Fruit fly (Drosophila melanogaster) whole organism, wandering third instar larva: ENCODE measurements around the gene eIF4A.

ENCODE experiments used
- CrebA ChIP-seq: fragments of 200-800 bp; sonication (Bioruptor generic); optimal IDR thresholded peaks from 2 replicates; lab custom pipeline; 2016; ENCODE audit warnings: missing biosample characterization, mild to moderate bottlenecking, missing genetic modification characterization, borderline replicate concordance
- Dif ChIP-seq: fragments of 200-275, 200-300 bp; sonication (Bioruptor generic); optimal IDR thresholded peaks from 2 replicates; lab custom pipeline; 2018; ENCODE audit warnings: missing biosample characterization, missing genetic modification characterization; ENCODE audit not compliant: partially characterized antibody
- GATAd ChIP-seq: sonication (Bioruptor generic); optimal IDR thresholded peaks from 2 replicates; lab custom pipeline; 2016; ENCODE audit warnings: missing biosample characterization, missing genetic modification characterization
- HLH106 ChIP-seq: fragments of 200-800 bp; optimal IDR thresholded peaks from 3 replicates; lab custom pipeline; 2019; ENCODE audit warnings: missing biosample characterization, mild to moderate bottlenecking, missing genetic modification characterization, moderate library complexity
- Hnf4 ChIP-seq: fragments of 200-800 bp; sonication (Bioruptor generic); optimal IDR thresholded peaks from 2 replicates; lab custom pipeline; 2016; ENCODE audit warnings: missing biosample characterization, mild to moderate bottlenecking, missing genetic modification characterization
- Hr78 ChIP-seq: fragments of >200 bp; optimal IDR thresholded peaks from 2 replicates; lab custom pipeline; 2017; ENCODE audit warnings: missing biosample characterization, missing genetic modification characterization
- Hr83 ChIP-seq: fragments of 200-300 bp; sonication (Bioruptor generic); optimal IDR thresholded peaks from 2 replicates; lab custom pipeline; 2016; ENCODE audit warnings: missing biosample characterization, mild to moderate bottlenecking, missing genetic modification characterization, moderate library complexity; ENCODE audit not compliant: poor library complexity, severe bottlenecking
- Mio ChIP-seq: sonication (Bioruptor generic); optimal IDR thresholded peaks from 2 replicates; lab custom pipeline; 2016; ENCODE audit warnings: missing biosample characterization, missing genetic modification characterization
- Myc ChIP-seq: fragments of >200 bp; optimal IDR thresholded peaks from 2 replicates; lab custom pipeline; 2017
- N ChIP-seq: fragments of >200 bp; optimal IDR thresholded peaks from 2 replicates; lab custom pipeline; 2018; ENCODE audit warnings: missing biosample characterization, missing external identifiers, missing genetic modification characterization
- OdsH ChIP-seq: fragments of 200-800 bp; sonication (Bioruptor generic); optimal IDR thresholded peaks from 2 replicates; lab custom pipeline; 2016; ENCODE audit warnings: missing biosample characterization, mild to moderate bottlenecking, missing genetic modification characterization
- Rel ChIP-seq, 2 experiments: fragments of 200-800 bp; sonication (Bioruptor generic) in 1 of 2; optimal IDR thresholded peaks; 2 replicates in 1 of 2; 3 replicates in 1 of 2; lab custom pipeline; 2016 to 2019; ENCODE audit warnings: mild to moderate bottlenecking in 2 of 2, missing biosample characterization in 2 of 2, missing genetic modification characterization in 2 of 2, moderate library complexity in 1 of 2
- Sp1 ChIP-seq: fragments of 200-800 bp; sonication (Bioruptor generic); optimal IDR thresholded peaks from 3 replicates; lab custom pipeline; 2019; ENCODE audit warnings: missing biosample characterization, mild to moderate bottlenecking, missing genetic modification characterization, moderate library complexity
- Vsx2 ChIP-seq: fragments of 200-300, 225-300 bp; sonication (Bioruptor generic); optimal IDR thresholded peaks from 2 replicates; lab custom pipeline; 2018; ENCODE audit warnings: missing biosample characterization, missing genetic modification characterization; ENCODE audit not compliant: partially characterized antibody
- br ChIP-seq: fragments of 200-800 bp; sonication (Bioruptor generic); optimal IDR thresholded peaks from 2 replicates; lab custom pipeline; 2016; ENCODE audit warnings: missing biosample characterization, missing genetic modification characterization
- brk ChIP-seq: fragments of 200-800 bp; sonication (Bioruptor generic); optimal IDR thresholded peaks from 2 replicates; lab custom pipeline; 2016; ENCODE audit warnings: missing biosample characterization, mild to moderate bottlenecking, missing genetic modification characterization
- dmrt93B ChIP-seq: fragments of 200-800 bp; sonication (Bioruptor generic); optimal IDR thresholded peaks from 2 replicates; lab custom pipeline; 2018; ENCODE audit warnings: missing biosample characterization, mild to moderate bottlenecking, missing genetic modification characterization
- ey ChIP-seq: fragments of 200-800 bp; sonication (Bioruptor generic); optimal IDR thresholded peaks from 2 replicates; lab custom pipeline; 2016; ENCODE audit warnings: missing biosample characterization, missing genetic modification characterization
- fru ChIP-seq: fragments of 200-800 bp; sonication (Bioruptor generic); optimal IDR thresholded peaks from 3 replicates; lab custom pipeline; 2016; ENCODE audit warnings: missing biosample characterization, mild to moderate bottlenecking, missing genetic modification characterization
- h ChIP-seq: fragments of 200-800 bp; sonication (Bioruptor generic); optimal IDR thresholded peaks from 3 replicates; lab custom pipeline; 2016; ENCODE audit warnings: missing biosample characterization, mild to moderate bottlenecking, missing genetic modification characterization
- pan ChIP-seq: fragments of >200 bp; optimal IDR thresholded peaks from 2 replicates; lab custom pipeline; 2017
- psq ChIP-seq: fragments of 200-800 bp; sonication (Bioruptor generic); optimal IDR thresholded peaks from 3 replicates; lab custom pipeline; 2017; ENCODE audit warnings: missing biosample characterization, mild to moderate bottlenecking, missing genetic modification characterization, moderate library complexity
- rgr ChIP-seq: fragments of 200-800 bp; sonication (Bioruptor generic); optimal IDR thresholded peaks from 3 replicates; lab custom pipeline; 2016; ENCODE audit warnings: missing biosample characterization, mild to moderate bottlenecking, missing genetic modification characterization
- sv ChIP-seq: fragments of 200-800 bp; sonication (Bioruptor generic); optimal IDR thresholded peaks from 3 replicates; lab custom pipeline; 2016; ENCODE audit warnings: missing biosample characterization, missing genetic modification characterization
- tai ChIP-seq: sonication (Bioruptor generic); optimal IDR thresholded peaks from 2 replicates; lab custom pipeline; 2016; ENCODE audit warnings: missing biosample characterization, missing genetic modification characterization
- usp ChIP-seq: fragments of >200 bp; optimal IDR thresholded peaks from 2 replicates; lab custom pipeline; 2017; ENCODE audit warnings: missing biosample characterization, missing genetic modification characterization
- woc ChIP-seq: sonication (Bioruptor generic); optimal IDR thresholded peaks from 2 replicates; lab custom pipeline; 2016; ENCODE audit warnings: missing biosample characterization, mild to moderate bottlenecking, missing genetic modification characterization

The eIF4A gene

dm6 chr2L:6006508-6007232 lies 25.1 kb downstream of the eIF4A start, which contains the start of gene Gal:
Gene Gal (minus strand): TSS chr2L:6006827.
- TF ChIP-seq fru (no peak), sv (no peak), Vsx2 (GFP tag; lab: Kevin White, UChicago) (peak; percentile 3)

dm6 chr2L:6012303-6013070 lies 30.9 kb downstream of the eIF4A start, which contains the start of gene CG9098:
Gene CG9098 (minus strand): TSS chr2L:6012338.
- no peak for TF ChIP-seq Hnf4

dm6 chr2L:6013071-6013417 lies 31.5 kb downstream of the eIF4A start:
- no peak for TF ChIP-seq CrebA (GFP tag; lab: Kevin White, UChicago)
- TF ChIP-seq, all 38 proteins: peak for 0

- TF ChIP-seq Dif (GFP tag; lab: Kevin White, UChicago) (peak; percentile 39), dmrt93B (GFP tag; lab: Kevin White, UChicago) (peak; percentile 26), h (GFP tag; lab: Kevin White, UChicago) (peak; percentile 72), psq (GFP tag; lab: Kevin White, UChicago) (peak; percentile 25), rgr (GFP tag; lab: Kevin White, UChicago) (peak; percentile 36), woc (GFP tag; lab: Kevin White, UChicago) (peak; percentile 48), Hr83 (GFP tag; lab: Kevin White, UChicago) (no peak), fru (peak; percentile 52), OdsH (peak; percentile 56), ey (GFP tag; lab: Kevin White, UChicago) (peak; percentile 47), Hr78 (GFP tag; lab: Kevin White, UChicago) (no peak), Hnf4 (no peak), HLH106 (tag; lab: Kevin White, UChicago) (peak; percentile 50), pan (lab: Kevin White, UChicago) (no peak), br (peak; percentile 52), Mio (no peak), Sp1 (GFP tag; lab: Kevin White, UChicago) (peak; percentile 61)
- TF ChIP-seq, all 38 proteins: peak for 12
Observed at dm6 chr2L:6019352-6020131, 38.0 kb downstream of the eIF4A start, which contains the start of gene H2.0. Gene H2.0 (minus strand): TSS chr2L:6019402.

dm6 chr2L:6020535-6020934 lies 39.0 kb downstream of the eIF4A start, which contains the start of gene CG13996:
Gene CG13996 (plus strand): TSS chr2L:6020835.
- TF ChIP-seq Mio (no peak), Sp1 (GFP tag; lab: Kevin White, UChicago) (no peak), Hr83 (GFP tag; lab: Kevin White, UChicago) (no peak), N (GFP tag; lab: Kevin White, UChicago) (no peak), br (no peak), dmrt93B (GFP tag; lab: Kevin White, UChicago) (no peak), GATAd (no peak), usp (GFP tag; lab: Kevin White, UChicago) (no peak), Myc (no peak), ey (GFP tag; lab: Kevin White, UChicago) (no peak), psq (GFP tag; lab: Kevin White, UChicago) (no peak), Rel (GFP tag; optimal IDR thresholded peaks at IDR 0.05; lab: Kevin White, UChicago) (no peak), Rel (tag; optimal IDR thresholded peaks at IDR 0.05; lab: Kevin White, UChicago) (no peak), tai (no peak), brk (no peak)
